Fruit fly (Drosophila melanogaster): ENCODE measurements around the gene CG31674.

CG31674 gene

DNA sequence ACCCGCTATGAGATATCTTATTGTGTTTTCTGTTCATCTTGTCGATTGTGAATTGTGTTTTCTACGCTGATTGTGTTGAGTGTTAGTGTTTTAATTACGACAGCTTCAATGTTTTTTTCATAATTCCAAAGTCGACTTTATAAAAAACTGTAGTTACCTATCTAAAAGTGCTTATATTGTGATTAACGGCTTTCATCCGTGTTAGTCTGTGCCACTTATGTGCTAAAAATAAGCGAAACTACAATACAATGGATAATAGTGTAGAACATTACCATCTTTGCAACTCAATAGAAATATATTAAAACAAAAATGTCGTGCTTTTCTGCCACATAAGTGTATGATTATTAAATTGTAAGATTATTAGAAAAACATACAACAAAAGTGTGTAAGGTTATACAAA is 14.9 kb upstream of the CG31674 start, which contains the start of gene CG33322:
Gene CG33322 (minus strand): TSS at position 101 of the 400 bp plus-strand sequence.
- no peak for TF ChIP-seq EcR (GFP tag; optimal IDR thresholded peaks at IDR 0.05)
- TF ChIP-seq CG8301 (tag; optimal IDR thresholded peaks at IDR 0.05): no peak
- TF ChIP-seq Pif1A (GFP tag; optimal IDR thresholded peaks at IDR 0.05): no peak

DNA sequence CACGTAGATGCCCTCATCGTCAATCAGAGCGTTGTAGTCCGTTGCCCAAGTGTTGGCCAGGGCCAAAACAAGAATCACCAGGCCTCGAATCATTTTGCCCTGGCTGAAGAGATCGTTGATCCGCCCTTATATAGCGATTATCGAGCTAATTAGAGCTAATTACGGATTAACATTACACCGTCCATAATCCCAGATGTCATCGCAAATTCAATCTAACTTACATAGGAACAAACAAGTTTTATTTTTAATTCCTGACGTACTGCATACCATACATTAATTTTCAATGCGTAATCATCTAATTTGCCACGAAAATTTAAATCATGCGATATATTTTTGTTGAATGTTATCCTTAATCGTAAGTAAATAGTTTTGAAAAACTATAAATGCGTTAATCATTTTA is 13.9 kb upstream of the CG31674 start, which contains the start of gene CheB38b:
Gene CheB38b (minus strand): TSS at position 101 of the 400 bp plus-strand sequence.
- no peak for TF ChIP-seq CG9948 (tag; optimal IDR thresholded peaks at IDR 0.05)
- no peak for TF ChIP-seq Pif1B (GFP tag; optimal IDR thresholded peaks at IDR 0.05)
- TF ChIP-seq CG32121 (GFP tag; IDR thresholded peaks at IDR 0.05): no peak
- no peak for TF ChIP-seq Ets98B (GFP tag; IDR thresholded peaks at IDR 0.05)
- TF ChIP-seq CG4496 (GFP tag; IDR thresholded peaks at IDR 0.05): no peak

DNA sequence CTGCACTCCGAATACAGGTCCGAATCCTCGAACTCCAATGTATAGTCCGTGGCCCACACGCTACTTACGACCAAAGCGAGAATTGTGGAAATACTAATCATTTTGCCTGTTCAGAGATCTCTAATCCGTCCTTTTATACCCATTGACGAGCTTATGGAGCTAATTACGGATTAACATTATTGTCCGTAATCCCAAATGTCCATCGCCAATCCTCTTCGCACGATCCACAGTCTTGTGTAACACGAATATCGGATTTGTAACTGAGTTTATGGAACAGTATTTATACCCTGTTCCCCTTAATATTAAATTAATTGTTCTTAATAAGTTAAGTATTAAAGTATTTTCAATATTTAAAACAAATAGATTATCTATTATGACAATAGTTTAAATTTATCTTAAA is 12.6 kb upstream of the CG31674 start, which contains the start of gene CheB38a:
Gene CheB38a (minus strand): TSS at position 101 of the 400 bp plus-strand sequence.
- TF ChIP-seq CG34367 (tag; optimal IDR thresholded peaks at IDR 0.05) (no peak), CG14655 (GFP tag; optimal IDR thresholded peaks at IDR 0.05) (no peak), CG32121 (GFP tag; IDR thresholded peaks at IDR 0.05) (no peak), CG17806 (tag; optimal IDR thresholded peaks at IDR 0.05) (no peak), CG12605 (GFP tag; IDR thresholded peaks at IDR 0.05) (no peak), CG8159 (tag; optimal IDR thresholded peaks at IDR 0.05) (no peak), CG10348 (GFP tag; IDR thresholded peaks at IDR 0.05) (no peak), CG8301 (tag; optimal IDR thresholded peaks at IDR 0.05) (no peak), gl (tag; optimal IDR thresholded peaks at IDR 0.05) (no peak), CG15710 (tag; optimal IDR thresholded peaks at IDR 0.05) (no peak), D1 (tag; optimal IDR thresholded peaks at IDR 0.05) (no peak), rn (GFP tag; IDR thresholded peaks at IDR 0.05) (no peak)

DNA sequence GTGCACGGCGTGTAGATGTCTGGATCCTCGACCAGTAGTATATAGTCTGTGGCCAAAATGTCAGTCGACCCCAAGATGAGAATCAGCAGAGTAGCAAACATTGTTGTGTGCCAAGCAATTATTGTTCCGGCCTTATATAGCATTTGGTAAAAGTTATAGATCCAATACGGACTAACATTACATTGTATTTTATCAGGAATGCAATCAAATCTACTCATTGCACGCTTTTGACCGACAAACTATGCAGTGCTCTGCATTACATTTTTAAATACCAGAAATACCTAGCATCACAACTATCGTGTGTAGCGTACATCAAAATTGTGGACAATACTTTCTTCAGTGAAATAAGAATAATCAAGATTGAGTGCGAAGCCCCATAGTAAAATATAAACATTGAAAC is 10.3 kb upstream of the CG31674 start, which contains the start of gene CheB38c:
Gene CheB38c (minus strand): TSS at position 101 of the 400 bp plus-strand sequence.
- TF ChIP-seq CG34367 (tag; optimal IDR thresholded peaks at IDR 0.05) (no peak), CG9948 (tag; optimal IDR thresholded peaks at IDR 0.05) (no peak), Pif1A (GFP tag; optimal IDR thresholded peaks at IDR 0.05) (no peak), CG8301 (tag; optimal IDR thresholded peaks at IDR 0.05) (no peak), CG13204 (GFP tag; optimal IDR thresholded peaks at IDR 0.05) (no peak), CG10348 (GFP tag; IDR thresholded peaks at IDR 0.05) (no peak), Snoo (tag; optimal IDR thresholded peaks at IDR 0.05) (no peak), CG12605 (GFP tag; IDR thresholded peaks at IDR 0.05) (no peak), Ets98B (GFP tag; IDR thresholded peaks at IDR 0.05) (no peak), CG17806 (tag; optimal IDR thresholded peaks at IDR 0.05) (no peak), fd96Ca (GFP tag; IDR thresholded peaks at IDR 0.05) (no peak), CG8159 (tag; optimal IDR thresholded peaks at IDR 0.05) (no peak), EcR (GFP tag; optimal IDR thresholded peaks at IDR 0.05) (no peak), CG15710 (tag; optimal IDR thresholded peaks at IDR 0.05) (no peak), rn (GFP tag; IDR thresholded peaks at IDR 0.05) (no peak), CG14655 (GFP tag; optimal IDR thresholded peaks at IDR 0.05) (no peak), Pif1B (GFP tag; optimal IDR thresholded peaks at IDR 0.05) (no peak), CG32121 (GFP tag; IDR thresholded peaks at IDR 0.05) (no peak), CG4496 (GFP tag; IDR thresholded peaks at IDR 0.05) (no peak), gl (tag; optimal IDR thresholded peaks at IDR 0.05) (no peak)

DNA sequence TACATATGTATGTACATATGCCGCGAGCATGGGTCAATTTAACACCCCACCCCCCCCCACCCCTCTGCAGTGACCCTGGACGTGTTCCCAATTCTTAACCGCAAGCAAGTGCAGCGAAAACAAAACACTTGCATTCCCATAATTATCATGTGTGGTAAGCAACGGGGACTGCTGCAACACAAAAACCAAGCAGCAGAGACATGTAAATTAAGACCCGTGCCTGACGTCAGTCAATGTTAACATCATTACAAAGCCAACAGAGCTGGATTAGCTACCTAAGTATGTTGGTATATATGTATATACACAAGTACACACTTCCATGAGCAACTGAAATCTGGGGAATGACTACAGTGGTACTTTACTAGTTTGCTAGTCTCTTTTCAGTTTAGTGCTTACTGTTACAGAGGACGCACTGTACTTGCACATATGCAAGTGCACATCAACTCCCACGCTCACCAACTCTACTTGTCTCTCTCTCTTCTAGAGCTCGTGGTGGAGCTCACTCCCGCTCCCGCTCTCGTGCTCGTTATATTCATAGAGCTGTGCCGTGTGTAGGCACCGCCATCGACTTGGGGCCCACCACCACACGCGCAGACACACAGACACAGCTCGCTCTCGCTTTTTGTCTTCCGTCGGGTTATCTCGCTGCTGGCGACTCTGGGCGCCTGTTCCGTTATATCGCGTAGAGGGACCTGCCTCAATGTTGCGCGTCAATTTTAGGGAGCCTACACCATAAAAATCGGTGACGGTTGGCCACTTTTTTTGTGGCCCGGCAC is 9.6 kb upstream of the CG31674 start:
- TF ChIP-seq Pif1A (GFP tag; optimal IDR thresholded peaks at IDR 0.05) (peak; percentile 75), CG34367 (tag; optimal IDR thresholded peaks at IDR 0.05) (no peak), D1 (tag; optimal IDR thresholded peaks at IDR 0.05) (no peak), EcR (GFP tag; optimal IDR thresholded peaks at IDR 0.05) (peak; percentile 63), CG13204 (GFP tag; optimal IDR thresholded peaks at IDR 0.05) (peak; percentile 95), CG8301 (tag; optimal IDR thresholded peaks at IDR 0.05) (peak; percentile 46), gl (tag; optimal IDR thresholded peaks at IDR 0.05) (peak; percentile 26), rn (GFP tag; IDR thresholded peaks at IDR 0.05) (no peak), CG15710 (tag; optimal IDR thresholded peaks at IDR 0.05) (no peak), CG8159 (tag; optimal IDR thresholded peaks at IDR 0.05) (peak; percentile 59), CG12605 (GFP tag; IDR thresholded peaks at IDR 0.05) (no peak; the same call in 1 of the 2 replicates), CG4496 (GFP tag; IDR thresholded peaks at IDR 0.05) (peak; percentile 86), CG17806 (tag; optimal IDR thresholded peaks at IDR 0.05) (peak; percentile 34), Pif1B (GFP tag; optimal IDR thresholded peaks at IDR 0.05) (peak; percentile 18), Snoo (tag; optimal IDR thresholded peaks at IDR 0.05) (peak; percentile 10), CG32121 (GFP tag; IDR thresholded peaks at IDR 0.05) (peak; percentile 52; the same call in 1 of the 2 replicates), CG14655 (GFP tag; optimal IDR thresholded peaks at IDR 0.05) (peak; percentile 54), CG9948 (tag; optimal IDR thresholded peaks at IDR 0.05) (no peak), Ets98B (GFP tag; IDR thresholded peaks at IDR 0.05) (peak; percentile 76; the same call in 1 of the 2 replicates), fd96Ca (GFP tag; IDR thresholded peaks at IDR 0.05) (peak; percentile 33), CG10348 (GFP tag; IDR thresholded peaks at IDR 0.05) (no peak)

DNA sequence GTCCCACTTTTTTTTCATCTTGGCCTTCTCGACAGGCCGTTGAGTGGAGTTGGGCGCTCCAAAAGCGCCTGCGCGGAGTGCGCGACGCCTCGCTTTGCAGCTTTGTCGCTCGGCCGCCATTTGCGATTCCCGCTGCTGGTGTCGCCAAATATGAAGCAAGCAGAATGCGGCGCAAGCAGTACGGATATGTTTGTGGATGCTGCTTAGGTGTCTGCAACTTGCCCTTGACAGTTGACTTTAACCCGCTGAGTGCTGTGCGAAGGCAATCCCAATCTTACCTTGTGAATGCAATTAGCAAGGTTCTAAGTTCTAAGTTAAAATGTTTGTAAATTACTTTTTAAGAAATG is 9.1 kb upstream of the CG31674 start:
- TF ChIP-seq CG8301 (tag; optimal IDR thresholded peaks at IDR 0.05) (no peak), fd96Ca (GFP tag; IDR thresholded peaks at IDR 0.05) (peak; percentile 81; the same call in 2 of the 3 replicates), CG10348 (GFP tag; IDR thresholded peaks at IDR 0.05) (0 out of 2 replicates have a peak, but pooled peaks have one; percentile 14), CG32121 (GFP tag; IDR thresholded peaks at IDR 0.05) (peak; percentile 65), Ets98B (GFP tag; IDR thresholded peaks at IDR 0.05) (peak; percentile 63), CG15710 (tag; optimal IDR thresholded peaks at IDR 0.05) (peak; percentile 31), CG13204 (GFP tag; optimal IDR thresholded peaks at IDR 0.05) (peak; percentile 5), Pif1A (GFP tag; optimal IDR thresholded peaks at IDR 0.05) (no peak), CG8159 (tag; optimal IDR thresholded peaks at IDR 0.05) (peak; percentile 12)
